Worm (Caenorhabditis elegans): ENCODE results near the gene ttm-2.

DNA sequence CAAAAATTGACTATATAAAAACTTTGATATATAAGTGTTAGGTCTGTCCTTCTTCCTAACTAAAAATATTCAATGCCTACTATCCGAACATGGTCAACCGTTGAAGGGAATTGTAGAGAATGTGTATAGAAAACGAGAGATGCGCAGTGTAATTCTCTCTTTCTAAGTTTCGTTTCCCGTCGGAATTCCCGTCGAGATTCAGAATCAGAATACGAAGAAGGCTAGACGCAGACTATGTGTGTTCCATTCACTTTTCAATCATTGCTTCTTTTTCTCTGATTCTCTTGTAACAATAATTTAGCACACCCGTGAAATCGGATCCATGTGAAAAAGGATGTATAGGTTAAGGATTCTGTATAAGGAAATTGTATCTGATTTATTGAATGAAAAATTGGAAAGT, 31.7 kb downstream of the ttm-2 start:
- TF ChIP-seq akir-1 (GFP tag; optimal IDR thresholded peaks at IDR 0.05) (no peak), egl-18 (GFP tag; IDR thresholded peaks at IDR 0.05) (no peak), lin-26 (GFP tag; IDR thresholded peaks at IDR 0.05) (no peak), attf-6 (GFP tag; IDR thresholded peaks at IDR 0.05) (no peak), C06A6.2 (GFP tag; conservative IDR thresholded peaks at IDR 0.05) (no peak), F52B5.7 (tag; optimal IDR thresholded peaks at IDR 0.05) (no peak), unc-62 (GFP tag; optimal IDR thresholded peaks at IDR 0.05) (no peak), hmg-20 (GFP tag; IDR thresholded peaks at IDR 0.05) (no peak), nfya-1 (tag; optimal IDR thresholded peaks at IDR 0.05; ENCODE audit: borderline replicate concordance, insufficient read depth) (no peak), dpl-1 (GFP tag; optimal IDR thresholded peaks at IDR 0.05) (no peak), nhr-90 (tag; optimal IDR thresholded peaks at IDR 0.05) (no peak)

All from whole organism, young adult.